Fruit fly (Drosophila melanogaster): ENCODE results near the gene CG6763.

Gene CG6763

dm6 chr3R:23335577-23335976, 51.8 kb downstream of the CG6763 start (continued):
- TF ChIP-seq eg (GFP tag; IDR thresholded peaks at IDR 0.05) (peak; percentile 56), Blimp-1 (GFP tag; optimal IDR thresholded peaks at IDR 0.05) (no peak), achi (GFP tag; optimal IDR thresholded peaks at IDR 0.05) (peak; percentile 75), CG6854 (GFP tag; optimal IDR thresholded peaks at IDR 0.05) (no peak), dac (GFP tag; optimal IDR thresholded peaks at IDR 0.05) (no peak), cyc (GFP tag; optimal IDR thresholded peaks at IDR 0.05) (no peak), Eip93F (GFP tag; optimal IDR thresholded peaks at IDR 0.05) (no peak), Ets21C (GFP tag; optimal IDR thresholded peaks at IDR 0.05) (no peak), CG9139 (GFP tag; optimal IDR thresholded peaks at IDR 0.05) (peak; percentile 34), CG11294 (GFP tag; IDR thresholded peaks at IDR 0.05) (peak; percentile 34), CG10631 (GFP tag; optimal IDR thresholded peaks at IDR 0.05) (peak; percentile 66), Sox102F (GFP tag; optimal IDR thresholded peaks at IDR 0.05) (peak; percentile 31), svp (GFP tag) (peak; percentile 48), CG6276 (GFP tag; optimal IDR thresholded peaks at IDR 0.05) (peak; percentile 60), net (GFP tag; optimal IDR thresholded peaks at IDR 0.05) (peak; percentile 15), fd85E (GFP tag; optimal IDR thresholded peaks at IDR 0.05) (no peak), pdm3 (GFP tag; optimal IDR thresholded peaks at IDR 0.05) (peak; percentile 45), dsx (GFP tag; optimal IDR thresholded peaks at IDR 0.05; ENCODE audit: poor library complexity, severe bottlenecking) (peak; percentile 61), CG8632 (GFP tag; optimal IDR thresholded peaks at IDR 0.05) (peak; percentile 62)

Measured in whole organism, prepupa.